Fruit fly (Drosophila melanogaster): Measurements from ENCODE around the gene CG7236.

CG7236 gene

dm6 chr2L:5742437-5742836 is 36.3 kb downstream of the CG7236 start:
- TF ChIP-seq tj (GFP tag; optimal IDR thresholded peaks at IDR 0.05) (peak; percentile 23), cnc (optimal IDR thresholded peaks at IDR 0.05) (no peak), kay (GFP tag; ENCODE audit: borderline replicate concordance) (no peak)

- TF ChIP-seq kay (GFP tag; ENCODE audit: borderline replicate concordance) (peak; percentile 88), tj (GFP tag; optimal IDR thresholded peaks at IDR 0.05) (no peak)
Observed at dm6 chr2L:5743537-5744148, 37.5 kb downstream of the CG7236 start.

dm6 chr2L:5745857-5746256 is 39.7 kb downstream of the CG7236 start, which contains the start of gene CG11029:
CG11029 (plus strand) TSS chr2L:5746157.
- TF ChIP-seq CG12768 (GFP tag; optimal IDR thresholded peaks at IDR 0.05) (no peak), bab1 (GFP tag; optimal IDR thresholded peaks at IDR 0.05) (no peak), Clk (GFP tag; optimal IDR thresholded peaks at IDR 0.05) (no peak), tj (GFP tag; optimal IDR thresholded peaks at IDR 0.05) (no peak), cic (GFP tag; optimal IDR thresholded peaks at IDR 0.05) (no peak), Hr96 (GFP tag; optimal IDR thresholded peaks at IDR 0.05) (no peak), CG33017 (tag; optimal IDR thresholded peaks at IDR 0.05) (no peak), toe (GFP tag; optimal IDR thresholded peaks at IDR 0.05) (no peak), CG1620 (GFP tag; optimal IDR thresholded peaks at IDR 0.05) (no peak), pad (GFP tag; optimal IDR thresholded peaks at IDR 0.05) (no peak)

- no peak for TF ChIP-seq CG5204 (GFP tag; optimal IDR thresholded peaks at IDR 0.05)
- TF ChIP-seq bab1 (GFP tag; optimal IDR thresholded peaks at IDR 0.05), result no peak
- no peak for TF ChIP-seq Hr96 (GFP tag; optimal IDR thresholded peaks at IDR 0.05)
- no peak for TF ChIP-seq pad (GFP tag; optimal IDR thresholded peaks at IDR 0.05)
- no peak for TF ChIP-seq Crg-1 (GFP tag; optimal IDR thresholded peaks at IDR 0.05)
- TF ChIP-seq CG12768 (GFP tag; optimal IDR thresholded peaks at IDR 0.05), result no peak
- TF ChIP-seq CG7045 (GFP tag; optimal IDR thresholded peaks at IDR 0.05), result no peak
- no peak for TF ChIP-seq CG7101 (tag; optimal IDR thresholded peaks at IDR 0.05)
- no peak for TF ChIP-seq Mnt (GFP tag; optimal IDR thresholded peaks at IDR 0.05)
- TF ChIP-seq kay (GFP tag; ENCODE audit: borderline replicate concordance), result no peak
- TF ChIP-seq cic (GFP tag; optimal IDR thresholded peaks at IDR 0.05), result no peak
- no peak for TF ChIP-seq CG1620 (GFP tag; optimal IDR thresholded peaks at IDR 0.05)
- no peak for TF ChIP-seq toe (GFP tag; optimal IDR thresholded peaks at IDR 0.05)
- no peak for TF ChIP-seq cnc (optimal IDR thresholded peaks at IDR 0.05)
Observed at dm6 chr2L:5748188-5748587, 42.0 kb downstream of the CG7236 start.

- TF ChIP-seq Hr96 (GFP tag; optimal IDR thresholded peaks at IDR 0.05), result no peak
- no peak for TF ChIP-seq CG14711 (tag; optimal IDR thresholded peaks at IDR 0.05)
- no peak for TF ChIP-seq kay (GFP tag; ENCODE audit: borderline replicate concordance)
- no peak for TF ChIP-seq toe (GFP tag; optimal IDR thresholded peaks at IDR 0.05)
- no peak for TF ChIP-seq Clk (GFP tag; optimal IDR thresholded peaks at IDR 0.05)
- TF ChIP-seq CG11617 (GFP tag; optimal IDR thresholded peaks at IDR 0.05), result no peak
- TF ChIP-seq CG7101 (tag; optimal IDR thresholded peaks at IDR 0.05), result no peak
- TF ChIP-seq CG5204 (GFP tag; optimal IDR thresholded peaks at IDR 0.05), result no peak
- no peak for TF ChIP-seq cnc (optimal IDR thresholded peaks at IDR 0.05)
- TF ChIP-seq CG12768 (GFP tag; optimal IDR thresholded peaks at IDR 0.05), result no peak
- no peak for TF ChIP-seq tj (GFP tag; optimal IDR thresholded peaks at IDR 0.05)
- no peak for TF ChIP-seq ovo (GFP tag; optimal IDR thresholded peaks at IDR 0.05)
- no peak for TF ChIP-seq bab1 (GFP tag; optimal IDR thresholded peaks at IDR 0.05)
- TF ChIP-seq CG33017 (tag; optimal IDR thresholded peaks at IDR 0.05), result no peak
- TF ChIP-seq CG1620 (GFP tag; optimal IDR thresholded peaks at IDR 0.05), result no peak
- no peak for TF ChIP-seq pad (GFP tag; optimal IDR thresholded peaks at IDR 0.05)
- no peak for TF ChIP-seq cic (GFP tag; optimal IDR thresholded peaks at IDR 0.05)
- TF ChIP-seq Mnt (GFP tag; optimal IDR thresholded peaks at IDR 0.05), result no peak
- no peak for TF ChIP-seq Crg-1 (GFP tag; optimal IDR thresholded peaks at IDR 0.05)
- no peak for TF ChIP-seq CG7045 (GFP tag; optimal IDR thresholded peaks at IDR 0.05)
Observed at dm6 chr2L:5751448-5751847, 45.3 kb downstream of the CG7236 start.
